Worm (Caenorhabditis elegans) whole organism, L4 larva: ENCODE data around the gene wrt-3.

Experiments
- F37D6.2 ChIP-seq: sonication (generic microtip); optimal IDR thresholded peaks from 2 replicates; lab custom pipeline; 2016; ENCODE audit warnings: mild to moderate bottlenecking, missing genetic modification characterization, missing compliant biosample characterization
- F44E2.7 ChIP-seq: fragments of 200-800 bp; sonication (Bioruptor generic); IDR thresholded peaks from 2 replicates; pipeline ENCODE4 v2.1.2; 2022; ENCODE audit warnings: missing genetic modification characterization, missing compliant biosample characterization
- R02D3.7 ChIP-seq: fragments of 150-350 bp; sonication (generic microtip); optimal IDR thresholded peaks from 3 replicates; lab custom pipeline; 2014; ENCODE audit warnings: missing biosample characterization, missing genetic modification characterization
- T20F7.1 ChIP-seq: fragments of 200-800 bp; sonication (Bioruptor generic); optimal IDR thresholded peaks from 2 replicates; lab custom pipeline; 2018; ENCODE audit warnings: mild to moderate bottlenecking, missing genetic modification characterization, missing compliant biosample characterization
- T26A8.4 ChIP-seq: fragments of 200-800 bp; sonication (Bioruptor generic); IDR thresholded peaks from 2 replicates; pipeline ENCODE4 v1.3.6; 2022; ENCODE audit warnings: missing genetic modification characterization, missing compliant biosample characterization
- Y105C5A.15 ChIP-seq: fragments of 200-800 bp; sonication (Bioruptor generic); IDR thresholded peaks from 2 replicates; pipeline ENCODE4 v1.3.6; 2022; ENCODE audit warnings: missing genetic modification characterization, missing compliant biosample characterization
- Y5F2A.4 ChIP-seq: fragments of 200-800 bp; sonication (Bioruptor generic); optimal IDR thresholded peaks from 2 replicates; lab custom pipeline; 2018; ENCODE audit warnings: mild to moderate bottlenecking, missing genetic modification characterization, missing compliant biosample characterization
- aha-1 ChIP-seq: fragments of 150-350 bp; peaks from one replicate; lab custom pipeline; 2014; ENCODE audit warnings: missing biosample characterization, missing genetic modification characterization
- aly-2 ChIP-seq: sonication (generic microtip); optimal IDR thresholded peaks from 2 replicates; lab custom pipeline; 2018; ENCODE audit warnings: missing biosample characterization, missing genetic modification characterization
- attf-4 ChIP-seq: sonication (generic microtip); optimal IDR thresholded peaks from 3 replicates; lab custom pipeline; 2017; ENCODE audit warnings: missing biosample characterization, missing genetic modification characterization
- ceh-20 ChIP-seq: fragments of 200-800 bp; sonication (Bioruptor generic); IDR thresholded peaks from 2 replicates; pipeline ENCODE4 v1.3.6; 2022; ENCODE audit warnings: missing genetic modification reagents, missing genetic modification characterization, missing compliant biosample characterization
- ceh-28 ChIP-seq: fragments of 150-350 bp; optimal IDR thresholded peaks from 2 replicates; lab custom pipeline; 2014; ENCODE audit warnings: missing biosample characterization, missing genetic modification reagents, missing genetic modification characterization
- ceh-44 ChIP-seq: fragments of 200-800 bp; sonication (Bioruptor generic); IDR thresholded peaks from 2 replicates; pipeline ENCODE4 v1.3.6; 2022; ENCODE audit warnings: missing genetic modification reagents, missing genetic modification characterization, missing compliant biosample characterization
- cey-2 ChIP-seq: sonication (generic microtip); optimal IDR thresholded peaks from 3 replicates; lab custom pipeline; 2017; ENCODE audit warnings: missing genetic modification characterization, mild to moderate bottlenecking, missing compliant biosample characterization, antibody characterized with exemption, borderline replicate concordance; ENCODE audit not compliant: insufficient read depth
- dmd-8 ChIP-seq: fragments of 200-800 bp; sonication (Bioruptor generic); IDR thresholded peaks from 2 replicates; pipeline ENCODE4 v1.3.6; 2022; ENCODE audit warnings: missing genetic modification characterization, missing compliant biosample characterization
- dmd-9 ChIP-seq: fragments of 200-800 bp; sonication (Bioruptor generic); IDR thresholded peaks from 2 replicates; pipeline ENCODE4 v1.3.6; 2022; ENCODE audit warnings: missing genetic modification reagents, missing genetic modification characterization, missing compliant biosample characterization
- dpl-1 ChIP-seq: fragments of 150-350 bp; optimal IDR thresholded peaks from 2 replicates; lab custom pipeline; 2014; ENCODE audit warnings: missing biosample characterization, missing genetic modification reagents, missing genetic modification characterization
- egl-27 ChIP-seq: sonication (generic microtip); optimal IDR thresholded peaks from 3 replicates; lab custom pipeline; 2017; ENCODE audit warnings: missing biosample characterization, missing genetic modification reagents, missing genetic modification characterization
- gei-8 ChIP-seq: fragments of 200-800 bp; sonication (Bioruptor generic); optimal IDR thresholded peaks from 2 replicates; lab custom pipeline; 2018; ENCODE audit warnings: mild to moderate bottlenecking, missing genetic modification characterization, missing compliant biosample characterization
- hmg-1.1 ChIP-seq: fragments of 200-800 bp; sonication (Bioruptor generic); IDR thresholded peaks from 2 replicates; pipeline ENCODE4 v1.3.6; 2022; ENCODE audit warnings: missing genetic modification reagents, missing genetic modification characterization, missing compliant biosample characterization
- lim-7 ChIP-seq: fragments of 200-800 bp; sonication (Bioruptor generic); IDR thresholded peaks from 2 replicates; pipeline ENCODE4 v1.3.6; 2022; ENCODE audit warnings: missing genetic modification characterization, missing compliant biosample characterization
- lin-15B ChIP-seq: fragments of 150-350 bp; sonication (generic microtip); optimal IDR thresholded peaks from 3 replicates; lab custom pipeline; 2014; ENCODE audit warnings: missing biosample characterization, missing genetic modification characterization
- lin-29 ChIP-seq: fragments of 200-800 bp; sonication (Bioruptor generic); IDR thresholded peaks from 2 replicates; pipeline ENCODE4 v1.3.6; 2022; ENCODE audit warnings: missing genetic modification reagents, missing genetic modification characterization, missing compliant biosample characterization
- lin-38 ChIP-seq: fragments of 200-800 bp; sonication (Bioruptor generic); IDR thresholded peaks from 2 replicates; pipeline ENCODE4 v1.3.6; 2022; ENCODE audit warnings: missing genetic modification reagents, missing genetic modification characterization, missing compliant biosample characterization
- lir-3 ChIP-seq: sonication (generic microtip); optimal IDR thresholded peaks from 2 replicates; lab custom pipeline; 2016; ENCODE audit warnings: mild to moderate bottlenecking, missing genetic modification characterization, missing compliant biosample characterization
- madf-5 ChIP-seq, 2 experiments: fragments of 200-800 bp; sonication (Bioruptor generic); IDR thresholded peaks; 2 replicates each; pipeline ENCODE4 v1.3.6; 2022; ENCODE audit warnings: missing compliant biosample characterization in 2 of 2, missing genetic modification characterization in 2 of 2
- mdt-29 ChIP-seq: fragments of 200-800 bp; sonication (Bioruptor generic); IDR thresholded peaks from 2 replicates; pipeline ENCODE4 v1.3.6; 2022; ENCODE audit warnings: missing genetic modification reagents, missing genetic modification characterization, missing compliant biosample characterization
- mep-1 ChIP-seq: fragments of 150-350 bp; sonication (generic microtip); optimal IDR thresholded peaks from 3 replicates; lab custom pipeline; 2014; ENCODE audit warnings: missing biosample characterization, missing genetic modification characterization
- mxl-2 ChIP-seq: fragments of 200-800 bp; sonication (Bioruptor generic); conservative IDR thresholded peaks from 2 replicates; pipeline ENCODE4 v1.3.6; 2022; ENCODE audit warnings: missing genetic modification reagents, missing genetic modification characterization, missing compliant biosample characterization
- mxl-3 ChIP-seq: fragments of 200-800 bp; sonication (Bioruptor generic); optimal IDR thresholded peaks from 2 replicates; lab custom pipeline; 2018; ENCODE audit warnings: mild to moderate bottlenecking, missing genetic modification characterization, missing compliant biosample characterization
- nhr-11 ChIP-seq: fragments of 150-350 bp; optimal IDR thresholded peaks from 2 replicates; lab custom pipeline; 2014; ENCODE audit warnings: missing biosample characterization, missing genetic modification characterization
- nhr-111 ChIP-seq: fragments of 200-800 bp; sonication (Bioruptor generic); optimal IDR thresholded peaks from 2 replicates; lab custom pipeline; 2018; ENCODE audit warnings: mild to moderate bottlenecking, missing genetic modification characterization, missing compliant biosample characterization
- nhr-237 ChIP-seq: sonication (generic microtip); optimal IDR thresholded peaks from 2 replicates; lab custom pipeline; 2017; ENCODE audit warnings: missing biosample characterization, missing genetic modification characterization
- nhr-25 ChIP-seq: sonication (generic microtip); optimal IDR thresholded peaks from 2 replicates; lab custom pipeline; 2017; ENCODE audit warnings: missing genetic modification characterization, mild to moderate bottlenecking, missing compliant biosample characterization, antibody characterized with exemption, moderate library complexity, borderline replicate concordance; ENCODE audit not compliant: insufficient read depth
- nhr-77 ChIP-seq: fragments of 150-350 bp; optimal IDR thresholded peaks from 2 replicates; lab custom pipeline; 2014; ENCODE audit warnings: missing biosample characterization, missing genetic modification characterization
- pha-4 ChIP-seq, 2 experiments: fragments of 150-350 bp in 1 of 2; fragments of 200-800 bp in 1 of 2; sonication (Bioruptor generic) in 1 of 2; IDR thresholded peaks in 1 of 2; optimal IDR thresholded peaks in 1 of 2; 2 replicates each; pipeline versions ENCODE4 v1.3.6 to Lab custom; 2014 to 2022; ENCODE audit warnings: missing genetic modification characterization in 2 of 2, missing genetic modification reagents in 2 of 2, missing biosample characterization in 1 of 2, missing compliant biosample characterization in 1 of 2
- php-3 ChIP-seq: fragments of 200-800 bp; sonication (Bioruptor generic); IDR thresholded peaks from 2 replicates; pipeline ENCODE4 v1.3.6; 2022; ENCODE audit warnings: missing genetic modification reagents, missing genetic modification characterization, missing compliant biosample characterization
- set-16 ChIP-seq: fragments of 200-800 bp; sonication (Bioruptor generic); IDR thresholded peaks from 2 replicates; pipeline ENCODE4 v1.3.6; 2022; ENCODE audit warnings: missing genetic modification reagents, missing genetic modification characterization, missing compliant biosample characterization
- snpc-1.2 ChIP-seq: fragments of 200-800 bp; sonication (Bioruptor generic); IDR thresholded peaks from 2 replicates; pipeline ENCODE4 v1.3.6; 2022; ENCODE audit warnings: missing genetic modification reagents, missing genetic modification characterization, missing compliant biosample characterization
- snpc-4 ChIP-seq: fragments of 150-350 bp; optimal IDR thresholded peaks from 2 replicates; lab custom pipeline; 2014; ENCODE audit warnings: missing biosample characterization, missing genetic modification characterization
- tag-97 ChIP-seq: fragments of 200-800 bp; sonication (Bioruptor generic); IDR thresholded peaks from 2 replicates; pipeline ENCODE4 v1.3.6; 2022; ENCODE audit warnings: missing genetic modification characterization, missing compliant biosample characterization
- tra-1 ChIP-seq: fragments of 200-800 bp; sonication (Bioruptor generic); IDR thresholded peaks from 2 replicates; pipeline ENCODE4 v1.3.6; 2022; ENCODE audit warnings: missing genetic modification reagents, missing genetic modification characterization, missing compliant biosample characterization
- vab-7 ChIP-seq: fragments of 200-800 bp; sonication (Bioruptor generic); IDR thresholded peaks from 2 replicates; pipeline ENCODE4 v1.3.6; 2022; ENCODE audit warnings: missing genetic modification reagents, missing genetic modification characterization, missing compliant biosample characterization
- zfp-2 ChIP-seq: sonication (generic microtip); optimal IDR thresholded peaks from 2 replicates; lab custom pipeline; 2016; ENCODE audit warnings: mild to moderate bottlenecking, missing genetic modification characterization, missing compliant biosample characterization
- zfp-3 ChIP-seq: fragments of 200-800 bp; sonication (Bioruptor generic); conservative IDR thresholded peaks from 2 replicates; pipeline ENCODE4 v1.3.6; 2022; ENCODE audit warnings: missing genetic modification reagents, missing genetic modification characterization, missing compliant biosample characterization
- zip-11 ChIP-seq: fragments of 200-800 bp; sonication (Bioruptor generic); IDR thresholded peaks from 2 replicates; pipeline ENCODE4 v1.3.6; 2022; ENCODE audit warnings: missing genetic modification characterization, missing compliant biosample characterization
- ztf-7 ChIP-seq: fragments of 150-350 bp; optimal IDR thresholded peaks from 2 replicates; lab custom pipeline; 2014; ENCODE audit warnings: missing biosample characterization, missing genetic modification characterization

The wrt-3 gene

DNA sequence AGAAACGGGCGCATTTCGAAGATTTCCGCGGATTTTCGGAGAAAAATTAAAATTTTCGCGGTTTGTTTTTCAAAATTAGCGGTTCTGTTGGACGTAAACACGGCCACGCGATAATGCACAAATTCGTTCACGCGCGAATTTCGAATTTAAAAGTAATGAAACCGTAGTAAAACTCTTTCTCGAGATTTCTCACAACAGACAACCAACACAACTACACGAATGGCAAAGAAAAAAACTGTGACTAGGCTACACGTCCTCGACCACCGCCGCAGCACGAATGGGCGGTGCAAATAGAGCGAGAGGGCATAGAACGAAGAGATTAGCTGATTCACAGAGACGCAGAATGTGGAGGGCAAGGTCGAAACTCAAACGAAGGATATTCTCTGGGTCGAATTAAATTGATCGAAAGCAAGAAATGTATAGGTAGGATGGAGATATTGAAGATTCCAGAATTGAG, 36.3 kb downstream of the wrt-3 start, which contains the start of gene idh-1 (continued):
- TF ChIP-seq mxl-3 (GFP tag; lab: Kevin White, UChicago), result peak; percentile 6
- no peak for TF ChIP-seq nhr-77 (tag; lab: Kevin White, UChicago)
- TF ChIP-seq cey-2 (tag; lab: Kevin White, UChicago), result no peak
- no peak for TF ChIP-seq Y105C5A.15
- TF ChIP-seq lin-29 (GFP tag; lab: Robert Waterston, UW), result peak; percentile 36; the same call in 1 of the 2 replicates
- TF ChIP-seq lim-7, result no peak
- TF ChIP-seq php-3 (GFP tag; lab: Robert Waterston, UW), result no peak
- TF ChIP-seq zfp-3, result no peak
- no peak for TF ChIP-seq ztf-7 (tag; lab: Kevin White, UChicago)
- TF ChIP-seq nhr-111 (GFP tag; lab: Kevin White, UChicago), result no peak
- TF ChIP-seq zip-11 (GFP tag; lab: Robert Waterston, UW), result no peak
- TF ChIP-seq lin-38, result peak; percentile 57
- TF ChIP-seq nhr-25 (tag; lab: Kevin White, UChicago), result peak; percentile 88
- TF ChIP-seq mdt-29, result no peak; the same call in 1 of the 2 replicates

- TF ChIP-seq pha-4 (GFP tag; IDR thresholded peaks at IDR 0.05; lab: Robert Waterston, UW), result peak; percentile 74; the same call in 1 of the 2 replicates
- no peak for TF ChIP-seq pha-4 (tag; optimal IDR thresholded peaks at IDR 0.05; lab: Kevin White, UChicago)
- no peak for TF ChIP-seq lim-7
- TF ChIP-seq F37D6.2 (tag; lab: Kevin White, UChicago), result no peak
- TF ChIP-seq nhr-237 (tag; lab: Kevin White, UChicago), result no peak
- TF ChIP-seq tag-97 (GFP tag; lab: Robert Waterston, UW), result no peak
- TF ChIP-seq aly-2, result no peak
- no peak; the same call in none of the 2 replicates for TF ChIP-seq mdt-29
- TF ChIP-seq egl-27, result no peak
- no peak for TF ChIP-seq attf-4 (tag; lab: Kevin White, UChicago)
- peak; percentile 2 for TF ChIP-seq nhr-25 (tag; lab: Kevin White, UChicago)
- no peak for TF ChIP-seq set-16 (GFP tag; lab: Robert Waterston, UW)
- peak; percentile 11 for TF ChIP-seq gei-8 (GFP tag; lab: Kevin White, UChicago)
- no peak for TF ChIP-seq ceh-20 (GFP tag; lab: Robert Waterston, UW)
- TF ChIP-seq tra-1, result no peak
- TF ChIP-seq zfp-2 (tag; lab: Kevin White, UChicago), result no peak
- no peak for TF ChIP-seq F44E2.7
- TF ChIP-seq hmg-1.1 (GFP tag; lab: Robert Waterston, UW), result no peak; the same call in 1 of the 2 replicates
- no peak for TF ChIP-seq zip-11 (GFP tag; lab: Robert Waterston, UW)
- no peak for TF ChIP-seq cey-2 (tag; lab: Kevin White, UChicago)
- TF ChIP-seq T20F7.1 (GFP tag; lab: Kevin White, UChicago), result peak; percentile 69
- no peak for TF ChIP-seq R02D3.7 (tag; lab: Kevin White, UChicago)
- TF ChIP-seq nhr-11 (tag; lab: Kevin White, UChicago), result no peak
- TF ChIP-seq mep-1 (tag; lab: Kevin White, UChicago), result peak; percentile 73
- TF ChIP-seq ceh-28 (tag; lab: Kevin White, UChicago), result no peak
- no peak for TF ChIP-seq Y5F2A.4 (GFP tag; lab: Kevin White, UChicago)
- TF ChIP-seq zfp-3, result peak; percentile 96
- no peak for TF ChIP-seq dpl-1 (GFP tag; lab: Kevin White, UChicago)
- 0 out of 2 replicates have a peak, but pooled peaks have one; percentile 11 for TF ChIP-seq vab-7 (GFP tag; lab: Robert Waterston, UW)
- TF ChIP-seq snpc-1.2 (GFP tag; lab: Robert Waterston, UW), result peak; percentile 49; the same call in 1 of the 2 replicates
- no peak for TF ChIP-seq dmd-9 (GFP tag; lab: Robert Waterston, UW)
- no peak for TF ChIP-seq dmd-8 (GFP tag; lab: Robert Waterston, UW)
- TF ChIP-seq mxl-2 (GFP tag; lab: Robert Waterston, UW), result no peak
- peak; percentile 79; the same call in 1 of the 2 replicates for TF ChIP-seq T26A8.4
- TF ChIP-seq mxl-3 (GFP tag; lab: Kevin White, UChicago), result no peak
- no peak for TF ChIP-seq Y105C5A.15
- TF ChIP-seq lin-38, result peak; percentile 69
- no peak for TF ChIP-seq lir-3 (tag; lab: Kevin White, UChicago)
- TF ChIP-seq ceh-44, result no peak
- no peak for TF ChIP-seq snpc-4 (tag; lab: Kevin White, UChicago)
- no peak for TF ChIP-seq lin-15B (tag; lab: Kevin White, UChicago)
- TF ChIP-seq aha-1, result no peak
- TF ChIP-seq ztf-7 (tag; lab: Kevin White, UChicago), result no peak
- TF ChIP-seq madf-5 (GFP tag; IDR thresholded peaks at IDR 0.05; lab: Robert Waterston, UW), result peak in 1 of 2 experiments; percentile 23; a peak in 1 of 4 replicates
Observed at ce11 chrIV:9438753-9439152, 38.5 kb downstream of the wrt-3 start.
